Worm (Caenorhabditis elegans) whole organism, young adult: ENCODE data around the gene slr-2.

Experiments
- F22D6.2 ChIP-seq: sonication (generic microtip); optimal IDR thresholded peaks from 2 replicates; lab custom pipeline; 2016; ENCODE audit warnings: mild to moderate bottlenecking, missing genetic modification characterization, missing compliant biosample characterization
- F23B12.7 ChIP-seq: sonication (generic microtip); optimal IDR thresholded peaks from 2 replicates; lab custom pipeline; 2017; ENCODE audit warnings: missing genetic modification characterization, mild to moderate bottlenecking, missing compliant biosample characterization, antibody characterized with exemption, moderate library complexity; ENCODE audit not compliant: insufficient read depth
- F37B4.10 ChIP-seq: fragments of 200-800 bp; sonication (Bioruptor generic); IDR thresholded peaks from 2 replicates; pipeline ENCODE4 v1.3.6; 2022; ENCODE audit warnings: missing genetic modification characterization, missing compliant biosample characterization
- F39B2.1 ChIP-seq: fragments of 200-800 bp; sonication (Bioruptor generic); IDR thresholded peaks from 2 replicates; pipeline ENCODE4 v1.3.6; 2022; ENCODE audit warnings: missing genetic modification reagents, missing genetic modification characterization, missing compliant biosample characterization
- F57A8.1 ChIP-seq: fragments of 200-800 bp; sonication (Bioruptor generic); optimal IDR thresholded peaks from 2 replicates; lab custom pipeline; 2018; ENCODE audit warnings: mild to moderate bottlenecking, missing genetic modification characterization, moderate library complexity, missing compliant biosample characterization
- T26A5.8 ChIP-seq: sonication (generic microtip); optimal IDR thresholded peaks from 2 replicates; lab custom pipeline; 2016; ENCODE audit warnings: missing genetic modification characterization, missing compliant biosample characterization
- Y53F4B.3 ChIP-seq: fragments of 200-800 bp; sonication (Bioruptor generic); IDR thresholded peaks from 2 replicates; pipeline ENCODE4 v1.3.6; 2022; ENCODE audit warnings: missing genetic modification reagents, missing genetic modification characterization, missing compliant biosample characterization
- ama-1 ChIP-seq, 3 experiments: fragments of 150-350 bp in 1 of 3; sonication (generic microtip) in 2 of 3; optimal IDR thresholded peaks; 2 replicates each; lab custom pipeline; 2014 to 2018; ENCODE audit warnings: missing biosample characterization in 2 of 3, missing genetic modification characterization in 2 of 3, missing genetic modification reagents in 2 of 3
- aptf-3 ChIP-seq: fragments of 200-800 bp; sonication (Bioruptor generic); IDR thresholded peaks from 2 replicates; pipeline ENCODE4 v1.3.6; 2022; ENCODE audit warnings: missing genetic modification characterization, missing compliant biosample characterization
- attf-5 ChIP-seq: fragments of 200-800 bp; sonication (Bioruptor generic); optimal IDR thresholded peaks from 2 replicates; lab custom pipeline; 2018; ENCODE audit warnings: mild to moderate bottlenecking, missing genetic modification characterization, missing compliant biosample characterization
- bed-1 ChIP-seq: fragments of 200-800 bp; sonication (Bioruptor generic); IDR thresholded peaks from 2 replicates; pipeline ENCODE4 v1.3.6; 2022; ENCODE audit warnings: missing genetic modification reagents, missing genetic modification characterization, missing compliant biosample characterization
- ccch-3 ChIP-seq: fragments of 200-800 bp; sonication (Bioruptor generic); optimal IDR thresholded peaks from 2 replicates; lab custom pipeline; 2018; ENCODE audit warnings: mild to moderate bottlenecking, missing genetic modification characterization, missing compliant biosample characterization
- cebp-1 ChIP-seq, 2 experiments: fragments of 200-800 bp in 1 of 2; sonication (Bioruptor generic) in 1 of 2; sonication (generic microtip) in 1 of 2; IDR thresholded peaks in 1 of 2; optimal IDR thresholded peaks in 1 of 2; 2 replicates each; pipeline versions ENCODE4 v1.3.6 to Lab custom; 2017 to 2022; ENCODE audit warnings: missing compliant biosample characterization in 2 of 2, missing genetic modification characterization in 2 of 2, mild to moderate bottlenecking in 1 of 2, missing genetic modification reagents in 1 of 2, moderate library complexity in 1 of 2
- cebp-2 ChIP-seq: fragments of 200-800 bp; sonication (Bioruptor generic); IDR thresholded peaks from 2 replicates; pipeline ENCODE4 v1.3.6; 2022; ENCODE audit warnings: missing genetic modification characterization, missing compliant biosample characterization
- ceh-79 ChIP-seq: sonication (generic microtip); optimal IDR thresholded peaks from 2 replicates; lab custom pipeline; 2017; ENCODE audit warnings: mild to moderate bottlenecking, missing genetic modification characterization, missing compliant biosample characterization
- ceh-91 ChIP-seq: fragments of 200-800 bp; sonication (Bioruptor generic); IDR thresholded peaks from 2 replicates; pipeline ENCODE4 v1.3.6; 2022; ENCODE audit warnings: missing genetic modification reagents, missing genetic modification characterization, missing compliant biosample characterization
- die-1 ChIP-seq: sonication (generic microtip); optimal IDR thresholded peaks from 2 replicates; lab custom pipeline; 2016; ENCODE audit warnings: missing genotype, mild to moderate bottlenecking, missing genetic modification characterization, missing compliant biosample characterization
- dpl-1 ChIP-seq: fragments of 150-350 bp; optimal IDR thresholded peaks from 2 replicates; lab custom pipeline; 2014; ENCODE audit warnings: missing biosample characterization, missing genetic modification reagents, missing genetic modification characterization
- egrh-3 ChIP-seq: fragments of 200-800 bp; sonication (Bioruptor generic); IDR thresholded peaks from 2 replicates; pipeline ENCODE4 v1.3.6; 2022; ENCODE audit warnings: missing genetic modification reagents, missing genetic modification characterization, missing compliant biosample characterization
- gei-17 ChIP-seq: fragments of 200-800 bp; sonication (Bioruptor generic); optimal IDR thresholded peaks from 2 replicates; lab custom pipeline; 2018; ENCODE audit warnings: mild to moderate bottlenecking, missing genetic modification characterization, missing compliant biosample characterization
- hlh-26 ChIP-seq: fragments of 200-800 bp; sonication (Bioruptor generic); conservative IDR thresholded peaks from 2 replicates; pipeline ENCODE4 v1.3.6; 2022; ENCODE audit warnings: missing genetic modification reagents, missing genetic modification characterization, missing compliant biosample characterization
- hrde-1 ChIP-seq: sonication (generic microtip); optimal IDR thresholded peaks from 2 replicates; lab custom pipeline; 2016; ENCODE audit warnings: missing genetic modification characterization, mild to moderate bottlenecking, missing compliant biosample characterization, moderate library complexity, missing genotype, missing genetic modification reagents, borderline replicate concordance
- hsf-1 ChIP-seq: fragments of 200-800 bp; sonication (Bioruptor generic); IDR thresholded peaks from 2 replicates; pipeline ENCODE4 v1.3.6; 2022; ENCODE audit warnings: missing genetic modification reagents, missing genetic modification characterization, missing compliant biosample characterization
- let-526 ChIP-seq: fragments of 200-800 bp; sonication (Bioruptor generic); IDR thresholded peaks from 2 replicates; pipeline ENCODE4 v1.3.6; 2022; ENCODE audit warnings: missing genetic modification reagents, missing genetic modification characterization, missing compliant biosample characterization
- let-607 ChIP-seq, 2 experiments: fragments of 200-800 bp in 1 of 2; sonication (Bioruptor generic) in 1 of 2; sonication (generic microtip) in 1 of 2; optimal IDR thresholded peaks; 2 replicates each; lab custom pipeline; 2016 to 2018; ENCODE audit warnings: mild to moderate bottlenecking in 2 of 2, missing compliant biosample characterization in 2 of 2, missing genetic modification characterization in 2 of 2, moderate library complexity in 2 of 2, missing genotype in 1 of 2
- madf-6 ChIP-seq: fragments of 200-800 bp; sonication (Bioruptor generic); IDR thresholded peaks from 2 replicates; pipeline ENCODE4 v1.3.6; 2022; ENCODE audit warnings: missing genetic modification reagents, missing genetic modification characterization, missing compliant biosample characterization
- madf-8 ChIP-seq: fragments of 200-800 bp; sonication (Bioruptor generic); conservative IDR thresholded peaks from 2 replicates; pipeline ENCODE4 v1.3.6; 2022; ENCODE audit warnings: missing genetic modification reagents, missing genetic modification characterization, missing compliant biosample characterization
- mcd-1 ChIP-seq: fragments of 200-800 bp; sonication (Bioruptor generic); IDR thresholded peaks from 2 replicates; pipeline ENCODE4 v1.3.6; 2022; ENCODE audit warnings: missing genetic modification reagents, missing genetic modification characterization, missing compliant biosample characterization
- mes-4 ChIP-seq: sonication (generic microtip); optimal IDR thresholded peaks from 2 replicates; lab custom pipeline; 2016; ENCODE audit warnings: missing genotype, missing genetic modification characterization, missing compliant biosample characterization
- nfya-1 ChIP-seq: sonication (generic microtip); optimal IDR thresholded peaks from 2 replicates; lab custom pipeline; 2017; ENCODE audit warnings: antibody characterized with exemption, missing compliant biosample characterization, missing genetic modification characterization, borderline replicate concordance; ENCODE audit not compliant: insufficient read depth
- nhr-90 ChIP-seq: sonication (generic microtip); optimal IDR thresholded peaks from 2 replicates; lab custom pipeline; 2016; ENCODE audit warnings: missing genotype, mild to moderate bottlenecking, missing genetic modification characterization, missing compliant biosample characterization
- pha-4 ChIP-seq: fragments of 150-350 bp; sonication (generic microtip); optimal IDR thresholded peaks from 2 replicates; lab custom pipeline; 2014; ENCODE audit warnings: missing biosample characterization, missing genetic modification reagents, missing genetic modification characterization
- rcor-1 ChIP-seq: fragments of 200-800 bp; sonication (Bioruptor generic); IDR thresholded peaks from 2 replicates; pipeline ENCODE4 v1.3.6; 2022; ENCODE audit warnings: missing genetic modification reagents, missing genetic modification characterization, missing compliant biosample characterization
- repo-1 ChIP-seq: sonication (generic microtip); optimal IDR thresholded peaks from 2 replicates; lab custom pipeline; 2017; ENCODE audit warnings: mild to moderate bottlenecking, missing genetic modification characterization, missing compliant biosample characterization
- sea-2 ChIP-seq: fragments of 200-800 bp; sonication (Bioruptor generic); IDR thresholded peaks from 2 replicates; pipeline ENCODE4 v1.3.6; 2022; ENCODE audit warnings: missing genetic modification characterization, missing compliant biosample characterization
- snpc-1.3 ChIP-seq: sonication (generic microtip); optimal IDR thresholded peaks from 2 replicates; lab custom pipeline; 2017; ENCODE audit warnings: missing genetic modification characterization, mild to moderate bottlenecking, missing compliant biosample characterization, antibody characterized with exemption, moderate library complexity, missing genotype, missing genetic modification reagents; ENCODE audit not compliant: insufficient read depth
- tbp1 ChIP-seq: fragments of 200-800 bp; sonication (Bioruptor generic); optimal IDR thresholded peaks from 2 replicates; lab custom pipeline; 2018; ENCODE audit warnings: mild to moderate bottlenecking, missing genetic modification characterization, missing compliant biosample characterization
- ztf-18 ChIP-seq: sonication (generic microtip); optimal IDR thresholded peaks from 2 replicates; lab custom pipeline; 2016; ENCODE audit warnings: missing genotype, mild to moderate bottlenecking, missing genetic modification characterization, missing compliant biosample characterization
- ztf-26 ChIP-seq: sonication (generic microtip); optimal IDR thresholded peaks from 2 replicates; lab custom pipeline; 2017; ENCODE audit warnings: missing genetic modification characterization, missing compliant biosample characterization
- ztf-6 ChIP-seq: fragments of 200-800 bp; sonication (Bioruptor generic); IDR thresholded peaks from 2 replicates; pipeline ENCODE4 v1.3.6; 2022; ENCODE audit warnings: missing genetic modification reagents, missing genetic modification characterization, missing compliant biosample characterization

slr-2 gene

DNA sequence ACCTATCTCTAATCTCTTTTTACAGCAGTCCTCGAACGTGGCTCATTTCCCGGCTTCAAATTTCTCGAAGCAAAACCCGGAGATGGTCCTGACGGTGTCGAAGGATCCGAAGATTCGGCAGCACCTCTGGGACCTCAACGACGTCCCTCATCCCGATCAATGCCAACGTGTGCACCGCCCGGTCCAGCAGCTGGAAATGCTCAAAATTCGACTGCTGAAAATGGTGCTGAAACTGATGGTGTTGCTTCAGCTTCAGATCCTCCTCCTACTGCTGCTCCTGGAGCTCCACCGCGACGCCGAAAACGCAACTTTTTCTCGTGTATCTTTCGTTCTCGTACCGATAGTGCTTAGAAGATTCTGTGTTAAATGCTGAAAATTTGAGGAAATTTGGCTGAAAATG lies 19.1 kb downstream of the slr-2 start:
- TF ChIP-seq repo-1 (tag; lab: Kevin White, UChicago) (no peak), egrh-3 (GFP tag; lab: Robert Waterston, UW) (0 out of 2 replicates have a peak, but pooled peaks have one; percentile 9), ztf-6 (no peak)
- TF ChIP-seq, all 124 proteins: peak for 1

DNA sequence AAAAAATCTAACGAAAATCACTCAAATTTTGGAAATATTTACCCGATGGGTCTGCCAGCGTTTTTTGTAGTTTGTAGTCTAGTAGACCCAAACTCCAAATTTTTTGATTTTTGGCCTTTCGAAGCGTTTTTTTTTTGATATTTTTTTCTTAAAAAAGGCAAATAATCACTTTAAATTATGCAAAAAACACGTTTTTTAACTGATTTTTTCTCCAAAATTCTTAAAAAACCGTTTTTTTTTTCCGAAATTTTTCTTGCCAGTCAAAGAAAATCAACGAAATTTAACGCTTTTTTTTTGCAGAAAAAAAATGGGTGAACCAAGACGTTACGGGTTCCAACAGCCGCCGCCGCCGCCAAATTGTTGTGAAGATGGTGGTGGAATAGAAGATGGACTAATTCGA lies 21.0 kb downstream of the slr-2 start, which contains the start of gene Y37H2A.1:
Y37H2A.1 (plus strand) TSS at position 301 of the 400 bp plus-strand sequence.
- TF ChIP-seq ceh-79 (tag; lab: Kevin White, UChicago) (no peak), hlh-26 (no peak)

DNA sequence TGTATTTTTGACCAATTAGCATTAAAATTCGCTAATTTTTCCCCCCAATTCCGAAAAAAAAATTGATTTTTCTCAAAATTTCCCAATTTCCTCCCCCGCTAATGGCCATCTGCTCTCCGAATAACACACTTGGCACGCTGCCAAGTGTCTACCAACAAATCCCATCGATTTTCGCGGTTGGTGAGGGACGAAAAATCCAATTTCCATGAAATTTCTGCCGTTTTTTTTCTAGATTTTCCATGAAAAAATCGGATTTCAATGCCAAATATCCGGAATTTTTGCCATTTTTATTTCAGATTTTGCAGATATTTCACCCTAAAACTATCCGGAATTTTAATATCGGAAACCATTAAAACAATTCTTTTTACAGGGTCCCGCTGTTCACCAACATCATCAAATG lies 22.5 kb downstream of the slr-2 start:
- TF ChIP-seq gei-17 (GFP tag; lab: Kevin White, UChicago) (no peak), rcor-1 (no peak), ceh-91 (GFP tag; lab: Robert Waterston, UW) (no peak), bed-1 (GFP tag; lab: Robert Waterston, UW) (no peak), madf-8 (GFP tag; lab: Robert Waterston, UW) (no peak), hrde-1 (no peak), F57A8.1 (no peak), tbp1 (no peak), ztf-18 (no peak), ztf-26 (tag; lab: Kevin White, UChicago) (no peak), F37B4.10 (GFP tag; lab: Robert Waterston, UW) (no peak), F23B12.7 (tag; lab: Kevin White, UChicago) (no peak), egrh-3 (GFP tag; lab: Robert Waterston, UW) (no peak)

DNA sequence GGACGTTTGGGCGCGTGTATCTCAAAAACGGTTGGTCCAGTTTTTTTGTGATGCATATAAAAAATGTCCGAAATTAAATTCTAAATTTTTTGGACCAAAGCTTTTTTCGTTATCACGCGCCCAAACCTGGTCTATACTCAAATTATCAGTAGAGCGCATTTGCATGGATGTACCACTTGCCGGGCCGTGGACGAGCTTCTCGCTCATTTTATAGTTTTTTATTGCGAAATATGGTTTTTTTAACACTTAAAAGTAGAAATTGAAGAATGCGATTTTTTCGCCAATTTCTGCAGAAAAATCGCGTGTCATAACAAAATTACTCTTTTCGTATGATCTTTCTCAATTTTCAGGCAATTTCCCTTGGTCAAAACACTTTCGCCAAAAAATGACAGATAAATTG lies 28.1 kb downstream of the slr-2 start:
- TF ChIP-seq attf-5 (GFP tag; lab: Kevin White, UChicago) = peak; percentile 13
- TF ChIP-seq cebp-1 (GFP tag; IDR thresholded peaks at IDR 0.05; lab: Robert Waterston, UW) = peak; percentile 93
- TF ChIP-seq cebp-1 (tag; optimal IDR thresholded peaks at IDR 0.05; lab: Kevin White, UChicago) = peak; percentile 90
- peak; percentile 83 for TF ChIP-seq mcd-1 (GFP tag; lab: Robert Waterston, UW)

DNA sequence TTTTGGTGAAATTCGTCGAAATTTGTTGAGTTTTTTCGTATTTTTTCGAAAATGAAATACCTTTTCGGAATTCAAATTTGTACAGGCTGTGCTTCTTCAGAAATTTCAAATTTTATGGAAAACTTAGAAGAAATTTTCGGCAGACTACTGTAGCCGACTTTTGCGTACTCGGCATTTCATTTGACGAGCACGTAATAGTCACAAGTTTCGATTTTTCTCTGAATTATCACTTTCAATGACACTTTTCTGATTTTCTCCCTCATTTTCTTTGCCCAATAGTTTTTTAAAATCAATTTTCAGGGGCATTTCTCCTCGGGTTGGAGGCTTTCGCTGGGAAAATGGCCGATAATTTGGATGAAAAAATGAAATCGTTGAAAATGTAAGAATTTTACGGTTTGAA lies 36.7 kb downstream of the slr-2 start, which contains the start of gene fbxa-107:
fbxa-107 (plus strand) TSS at position 301 of the 400 bp plus-strand sequence.
- TF ChIP-seq madf-6 = no peak
- no peak for TF ChIP-seq cebp-1 (GFP tag; IDR thresholded peaks at IDR 0.05; lab: Robert Waterston, UW)
- no peak for TF ChIP-seq cebp-1 (tag; optimal IDR thresholded peaks at IDR 0.05; lab: Kevin White, UChicago)
- TF ChIP-seq T26A5.8 (tag; lab: Kevin White, UChicago) = no peak
- no peak for TF ChIP-seq Y53F4B.3 (GFP tag; lab: Robert Waterston, UW)
- no peak for TF ChIP-seq ccch-3 (GFP tag; lab: Kevin White, UChicago)
- no peak for TF ChIP-seq pha-4 (tag; lab: Kevin White, UChicago)
- TF ChIP-seq snpc-1.3 (tag; lab: Kevin White, UChicago) = no peak
- no peak for TF ChIP-seq F57A8.1
- TF ChIP-seq egrh-3 (GFP tag; lab: Robert Waterston, UW) = no peak
- no peak for TF ChIP-seq mcd-1 (GFP tag; lab: Robert Waterston, UW)

DNA sequence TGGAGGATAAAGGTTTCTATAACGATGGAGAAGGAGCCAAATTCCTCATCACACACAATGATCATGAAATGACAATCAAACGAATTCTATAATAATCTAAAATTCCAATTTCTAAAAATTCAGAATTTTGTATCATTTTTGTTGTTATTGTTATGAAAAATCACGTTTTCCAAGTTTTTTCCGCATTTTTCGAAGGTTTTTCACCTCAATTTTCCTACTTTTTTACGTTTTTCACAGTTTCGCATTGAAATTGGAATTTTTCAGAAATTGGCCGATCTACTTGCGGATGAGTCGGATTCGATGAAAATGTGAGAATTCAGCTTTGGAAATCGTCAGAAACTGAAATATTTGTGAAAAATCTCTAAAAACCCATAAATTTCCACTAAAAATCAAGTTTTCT lies 38.2 kb downstream of the slr-2 start, which contains the start of gene fbxa-210:
fbxa-210 (plus strand) TSS at position 301 of the 400 bp plus-strand sequence.
- TF ChIP-seq F22D6.2 (tag; lab: Kevin White, UChicago) (no peak), dpl-1 (GFP tag; lab: Kevin White, UChicago) (no peak), sea-2 (GFP tag; lab: Robert Waterston, UW) (no peak), die-1 (no peak), nhr-90 (no peak), ama-1 (optimal IDR thresholded peaks at IDR 0.05; lab: Kevin White, UChicago) (no peak), ama-1 (GFP tag; optimal IDR thresholded peaks at IDR 0.05; lab: Kevin White, UChicago) (no peak), let-526 (GFP tag; lab: Robert Waterston, UW) (no peak), mes-4 (no peak), let-607 (tag; optimal IDR thresholded peaks at IDR 0.05; lab: Kevin White, UChicago) (no peak), F39B2.1 (GFP tag; lab: Robert Waterston, UW) (no peak), nfya-1 (no peak), Y53F4B.3 (GFP tag; lab: Robert Waterston, UW) (no peak), hsf-1 (GFP tag; lab: Robert Waterston, UW) (no peak), aptf-3 (no peak), cebp-2 (GFP tag; lab: Robert Waterston, UW) (no peak)
